Worm (Caenorhabditis elegans): ENCODE results near the gene uvs-1.

ce11 chrV:7761906-7762305, 42.1 kb downstream of the uvs-1 start:
- TF ChIP-seq snpc-4 (tag; optimal IDR thresholded peaks at IDR 0.05) (no peak), ces-1 (GFP tag; optimal IDR thresholded peaks at IDR 0.05) (no peak), unc-120 (tag; optimal IDR thresholded peaks at IDR 0.05; ENCODE audit: poor library complexity, severe bottlenecking) (no peak), nhr-28 (tag; optimal IDR thresholded peaks at IDR 0.05) (no peak), lin-32 (GFP tag; optimal IDR thresholded peaks at IDR 0.05) (no peak)
